Fruit fly (Drosophila melanogaster) whole organism, embryonic: ENCODE data around the gene EndoGI.
A peak's percentile ranks its signal among the peaks of the same experiment; 100 is the strongest.

Source experiments
- Abd-B ChIP-seq: fragments of 200-800 bp; sonication (Bioruptor generic); optimal IDR thresholded peaks from 2 replicates; lab custom pipeline; 2018; ENCODE audit warnings: missing biosample characterization, mild to moderate bottlenecking, missing genetic modification characterization, moderate library complexity
- Antp ChIP-seq: fragments of 200-800 bp; sonication (Bioruptor generic); optimal IDR thresholded peaks from 3 replicates; lab custom pipeline; 2016; ENCODE audit warnings: missing biosample characterization, missing genetic modification characterization
- BEAF-32 ChIP-seq: fragments of 200-800 bp; sonication (Bioruptor generic); optimal IDR thresholded peaks from 3 replicates; lab custom pipeline; 2017; ENCODE audit warnings: missing biosample characterization, missing genetic modification characterization, mild to moderate bottlenecking, moderate library complexity, missing genetic modification reagents
- Bgb ChIP-seq: fragments of 200-800 bp; sonication (Bioruptor generic); IDR thresholded peaks from 2 replicates; pipeline ENCODE4 v1.3.6; 2022; ENCODE audit warnings: missing biosample characterization, missing genetic modification characterization; ENCODE audit not compliant: partially characterized antibody
- CG10321 ChIP-seq: fragments of 200-800 bp; sonication (Bioruptor generic); IDR thresholded peaks from 2 replicates; pipeline ENCODE4 v1.3.6; 2022; ENCODE audit warnings: missing biosample characterization, missing genetic modification characterization
- CG11560 ChIP-seq: fragments of 200-800 bp; sonication (Bioruptor generic); IDR thresholded peaks from 3 replicates; pipeline ENCODE4 v1.3.6; 2022; ENCODE audit warnings: missing biosample characterization, missing genetic modification characterization
- CG12219 ChIP-seq: fragments of 200-800 bp; sonication (Bioruptor generic); optimal IDR thresholded peaks from 3 replicates; lab custom pipeline; 2018; ENCODE audit warnings: missing biosample characterization, mild to moderate bottlenecking, missing genetic modification characterization
- CG1233 ChIP-seq: fragments of 200-800 bp; sonication (Bioruptor generic); optimal IDR thresholded peaks from 4 replicates; lab custom pipeline; 2018; ENCODE audit warnings: missing biosample characterization, mild to moderate bottlenecking, missing genetic modification characterization
- CG13424 ChIP-seq: fragments of 200-800 bp; sonication (Bioruptor generic); optimal IDR thresholded peaks from 2 replicates; lab custom pipeline; 2019; ENCODE audit warnings: missing biosample characterization, mild to moderate bottlenecking, missing genetic modification characterization, moderate library complexity
- CG14860 ChIP-seq: fragments of 200-800 bp; sonication (Bioruptor generic); IDR thresholded peaks from 3 replicates; pipeline ENCODE4 v1.3.6; 2022; ENCODE audit warnings: missing biosample characterization, missing genetic modification characterization; ENCODE audit not compliant: partially characterized antibody
- CG14965 ChIP-seq: fragments of 200-800 bp; sonication (Bioruptor generic); optimal IDR thresholded peaks from 2 replicates; lab custom pipeline; 2016; ENCODE audit warnings: missing biosample characterization, missing genetic modification characterization, borderline replicate concordance
- CG15011 ChIP-seq: fragments of 200-800 bp; sonication (Bioruptor generic); optimal IDR thresholded peaks from 3 replicates; lab custom pipeline; 2018; ENCODE audit warnings: missing biosample characterization, mild to moderate bottlenecking, missing genetic modification characterization
- CG17186 ChIP-seq: fragments of 200-800 bp; sonication (Bioruptor generic); optimal IDR thresholded peaks from 3 replicates; lab custom pipeline; 2017; ENCODE audit warnings: missing biosample characterization, missing genetic modification reagents, missing genetic modification characterization
- CG17912 ChIP-seq: fragments of 200-800 bp; sonication (Bioruptor generic); optimal IDR thresholded peaks from 2 replicates; lab custom pipeline; 2018; ENCODE audit warnings: missing biosample characterization, mild to moderate bottlenecking, missing genetic modification characterization
- CG18262 ChIP-seq: fragments of 200-800 bp; optimal IDR thresholded peaks from 3 replicates; lab custom pipeline; 2019; ENCODE audit warnings: missing biosample characterization, mild to moderate bottlenecking, missing genetic modification characterization, moderate library complexity
- CG3163 ChIP-seq: fragments of 200-800 bp; sonication (Bioruptor generic); optimal IDR thresholded peaks from 3 replicates; lab custom pipeline; 2016; ENCODE audit warnings: missing biosample characterization, missing genetic modification characterization
- CG33213 ChIP-seq: fragments of 200-800 bp; sonication (Bioruptor generic); optimal IDR thresholded peaks from 3 replicates; lab custom pipeline; 2016; ENCODE audit warnings: missing biosample characterization, missing genetic modification characterization
- CG33557 ChIP-seq: fragments of 200-800 bp; sonication (Bioruptor generic); optimal IDR thresholded peaks from 2 replicates; lab custom pipeline; 2019; ENCODE audit warnings: missing biosample characterization, mild to moderate bottlenecking, missing genetic modification characterization, moderate library complexity
- CG4854 ChIP-seq: fragments of 200-800 bp; sonication (Bioruptor generic); optimal IDR thresholded peaks from 2 replicates; lab custom pipeline; 2016; ENCODE audit warnings: missing biosample characterization, missing genetic modification characterization, inconsistent platforms
- CG7556 ChIP-seq: fragments of 200-800 bp; sonication (Bioruptor generic); optimal IDR thresholded peaks from 2 replicates; lab custom pipeline; 2017; ENCODE audit warnings: missing biosample characterization, mild to moderate bottlenecking, missing genetic modification characterization
- Fer1 ChIP-seq: fragments of 200-800 bp; sonication (Bioruptor generic); optimal IDR thresholded peaks from 2 replicates; lab custom pipeline; 2017; ENCODE audit warnings: missing biosample characterization, mild to moderate bottlenecking, missing genetic modification characterization
- Hr39 ChIP-seq: fragments of >200 bp; optimal IDR thresholded peaks from 2 replicates; lab custom pipeline; 2017
- Opbp ChIP-seq: fragments of 200-800 bp; sonication (Bioruptor generic); IDR thresholded peaks from 3 replicates; pipeline ENCODE4 v1.3.6; 2022; ENCODE audit warnings: missing biosample characterization, missing genetic modification characterization; ENCODE audit not compliant: partially characterized antibody
- Optix ChIP-seq: fragments of 200-800 bp; sonication (Bioruptor generic); IDR thresholded peaks from 3 replicates; pipeline ENCODE4 v1.3.6; 2022; ENCODE audit warnings: missing biosample characterization, missing genetic modification characterization
- Ssrp ChIP-seq: fragments of 200-800 bp; sonication (Bioruptor generic); optimal IDR thresholded peaks from 2 replicates; lab custom pipeline; 2018; ENCODE audit warnings: missing biosample characterization, mild to moderate bottlenecking, missing genetic modification characterization, moderate library complexity
- amos ChIP-seq: fragments of 200-800 bp; sonication (Bioruptor generic); IDR thresholded peaks from 2 replicates; pipeline ENCODE4 v1.3.6; 2022; ENCODE audit warnings: missing biosample characterization, missing genetic modification characterization; ENCODE audit not compliant: partially characterized antibody
- ara ChIP-seq: fragments of 200-800 bp; sonication (Bioruptor generic); IDR thresholded peaks from 2 replicates; pipeline ENCODE4 v1.3.6; 2022; ENCODE audit warnings: missing biosample characterization, missing genetic modification characterization
- ase ChIP-seq: fragments of 200-800 bp; sonication (Bioruptor generic); IDR thresholded peaks from 3 replicates; pipeline ENCODE4 v1.3.6; 2022; ENCODE audit warnings: missing biosample characterization, missing genetic modification characterization
- bowl ChIP-seq: fragments of 200-800 bp; sonication (Bioruptor generic); IDR thresholded peaks from 2 replicates; pipeline ENCODE4 v1.3.6; 2022; ENCODE audit warnings: missing biosample characterization, missing genetic modification characterization
- chm ChIP-seq: fragments of 200-800 bp; sonication (Bioruptor generic); IDR thresholded peaks from 2 replicates; pipeline ENCODE4 v1.3.6; 2022; ENCODE audit warnings: missing biosample characterization, missing genetic modification characterization
- croc ChIP-seq: fragments of 200-800 bp; sonication (Bioruptor generic); conservative IDR thresholded peaks from 3 replicates; pipeline ENCODE4 v1.3.6; 2022; ENCODE audit warnings: missing biosample characterization, missing genetic modification characterization
- esg ChIP-seq: fragments of 200-800 bp; sonication (Bioruptor generic); conservative IDR thresholded peaks from 2 replicates; pipeline ENCODE4 v1.3.6; 2022; ENCODE audit warnings: missing biosample characterization, missing genetic modification characterization
- eyg ChIP-seq: fragments of 200-800 bp; sonication (Bioruptor generic); optimal IDR thresholded peaks from 3 replicates; lab custom pipeline; 2016; ENCODE audit warnings: missing biosample characterization, missing genetic modification characterization
- kah ChIP-seq: fragments of 200-800 bp; sonication (Bioruptor generic); optimal IDR thresholded peaks from 2 replicates; lab custom pipeline; 2018; ENCODE audit warnings: missing biosample characterization, mild to moderate bottlenecking, missing genetic modification characterization
- knrl ChIP-seq: fragments of 200-800 bp; sonication (Bioruptor generic); IDR thresholded peaks from 3 replicates; pipeline ENCODE4 v1.3.6; 2022; ENCODE audit warnings: missing biosample characterization, missing genetic modification characterization; ENCODE audit not compliant: partially characterized antibody
- mam ChIP-seq: fragments of 200-800 bp; sonication (Bioruptor generic); optimal IDR thresholded peaks from 3 replicates; lab custom pipeline; 2016; ENCODE audit warnings: missing biosample characterization, missing genetic modification characterization
- onecut ChIP-seq: fragments of 200-800 bp; sonication (Bioruptor generic); IDR thresholded peaks from 2 replicates; pipeline ENCODE4 v1.3.6; 2022; ENCODE audit warnings: missing biosample characterization, missing genetic modification characterization
- p53 ChIP-seq: fragments of 200-800 bp; sonication (Bioruptor generic); optimal IDR thresholded peaks from 2 replicates; lab custom pipeline; 2016; ENCODE audit warnings: missing biosample characterization, missing genetic modification characterization
- pros ChIP-seq: fragments of 200-800 bp; sonication (Bioruptor generic); optimal IDR thresholded peaks from 3 replicates; lab custom pipeline; 2019; ENCODE audit warnings: missing biosample characterization, mild to moderate bottlenecking, missing genetic modification characterization, moderate library complexity
- salm ChIP-seq: fragments of 200-800 bp; sonication (Bioruptor generic); optimal IDR thresholded peaks from 2 replicates; lab custom pipeline; 2018; ENCODE audit warnings: missing biosample characterization, mild to moderate bottlenecking, missing genetic modification characterization
- sna ChIP-seq: fragments of 200-800 bp; sonication (Bioruptor generic); IDR thresholded peaks from 2 replicates; pipeline ENCODE4 v1.3.6; 2022; ENCODE audit warnings: missing biosample characterization, missing genetic modification characterization; ENCODE audit not compliant: partially characterized antibody
- ssp ChIP-seq: fragments of 200-800 bp; sonication (Bioruptor generic); IDR thresholded peaks from 2 replicates; pipeline ENCODE4 v1.3.6; 2022; ENCODE audit warnings: missing biosample characterization, missing genetic modification characterization
- stwl ChIP-seq: fragments of 200-800 bp; sonication (Bioruptor generic); optimal IDR thresholded peaks from 3 replicates; lab custom pipeline; 2018; ENCODE audit warnings: missing biosample characterization, mild to moderate bottlenecking, missing genetic modification characterization, moderate library complexity
- sug ChIP-seq: fragments of 200-800 bp; optimal IDR thresholded peaks from 2 replicates; lab custom pipeline; 2019; ENCODE audit warnings: missing biosample characterization, mild to moderate bottlenecking, missing genetic modification characterization, moderate library complexity
- tna ChIP-seq: fragments of 200-800 bp; sonication (Bioruptor generic); IDR thresholded peaks from 2 replicates; pipeline ENCODE4 v1.3.6; 2022; ENCODE audit warnings: missing biosample characterization, missing genetic modification characterization; ENCODE audit not compliant: partially characterized antibody
- toy ChIP-seq: fragments of 200-800 bp; sonication (Bioruptor generic); IDR thresholded peaks from 2 replicates; pipeline ENCODE4 v1.3.6; 2022; ENCODE audit warnings: missing biosample characterization, missing genetic modification characterization
- vfl ChIP-seq: fragments of 200-800 bp; sonication (Bioruptor generic); optimal IDR thresholded peaks from 2 replicates; lab custom pipeline; 2016; ENCODE audit warnings: missing biosample characterization, missing genetic modification characterization
- zen2 ChIP-seq: fragments of 200-800 bp; sonication (Bioruptor generic); IDR thresholded peaks from 3 replicates; pipeline ENCODE4 v1.3.6; 2022; ENCODE audit warnings: missing biosample characterization, missing genetic modification characterization; ENCODE audit not compliant: partially characterized antibody

The EndoGI gene

dm6 chr2L:16299466-16300311 lies 42.2 kb downstream of the EndoGI start, which contains the start of the genes heix and CG17328 (continued):
- TF ChIP-seq zen2 (GFP tag; lab: Robert Waterston, UW) (no peak), croc (GFP tag; lab: Robert Waterston, UW) (peak; percentile 29; the same call in 1 of the 3 replicates), sna (no peak), onecut (GFP tag; lab: Robert Waterston, UW) (peak; percentile 8; the same call in 1 of the 2 replicates), CG15011 (GFP tag; lab: Kevin White, UChicago) (no peak), bowl (no peak), CG17912 (GFP tag; lab: Kevin White, UChicago) (peak; percentile 47), vfl (GFP tag; lab: Kevin White, UChicago) (no peak), CG13424 (tag; lab: Kevin White, UChicago) (peak; percentile 81), Fer1 (GFP tag; lab: Kevin White, UChicago) (peak; percentile 55), pros (GFP tag; lab: Kevin White, UChicago) (no peak), Abd-B (GFP tag; lab: Kevin White, UChicago) (no peak), stwl (tag; lab: Kevin White, UChicago) (peak; percentile 46), CG3163 (GFP tag; lab: Kevin White, UChicago) (no peak), esg (GFP tag; lab: Robert Waterston, UW) (peak; percentile 59), CG12219 (peak; percentile 44), Bgb (GFP tag; lab: Robert Waterston, UW) (no peak; the same call in 1 of the 2 replicates), CG10321 (GFP tag; lab: Robert Waterston, UW) (no peak), salm (tag; lab: Kevin White, UChicago) (no peak), CG18262 (peak; percentile 70), Optix (GFP tag; lab: Robert Waterston, UW) (no peak), CG1233 (GFP tag; lab: Kevin White, UChicago) (peak; percentile 69), BEAF-32 (GFP tag; lab: Kevin White, UChicago) (peak; percentile 58), Antp (GFP tag; lab: Kevin White, UChicago) (peak; percentile 55), chm (GFP tag; lab: Robert Waterston, UW) (peak; percentile 28; the same call in 1 of the 2 replicates), Ssrp (tag; lab: Kevin White, UChicago) (peak; percentile 66), ase (GFP tag; lab: Robert Waterston, UW) (no peak; the same call in 1 of the 3 replicates), Hr39 (no peak), CG14860 (no peak), CG4854 (GFP tag; lab: Kevin White, UChicago) (peak; percentile 1), mam (GFP tag; lab: Kevin White, UChicago) (peak; percentile 87), eyg (GFP tag; lab: Kevin White, UChicago) (peak; percentile 64), sug (tag; lab: Kevin White, UChicago) (peak; percentile 66), ssp (GFP tag; lab: Robert Waterston, UW) (peak; percentile 43), tna (GFP tag; lab: Robert Waterston, UW) (no peak), CG7556 (peak; percentile 72), amos (GFP tag; lab: Robert Waterston, UW) (no peak), knrl (GFP tag; lab: Robert Waterston, UW) (no peak), CG17186 (GFP tag; lab: Kevin White, UChicago) (peak; percentile 61), Opbp (GFP tag; lab: Robert Waterston, UW) (0 out of 3 replicates have a peak, but pooled peaks have one; percentile 24), CG14965 (no peak), p53 (GFP tag; lab: Kevin White, UChicago) (no peak), CG33557 (GFP tag; lab: Kevin White, UChicago) (peak; percentile 36), kah (GFP tag; lab: Kevin White, UChicago) (peak; percentile 93), CG11560 (tag; lab: Robert Waterston, UW) (no peak; the same call in 2 of the 3 replicates), ara (peak; percentile 48; the same call in 1 of the 2 replicates), CG33213 (peak; percentile 38), toy (GFP tag; lab: Robert Waterston, UW) (no peak)
